Worm (Caenorhabditis elegans): ENCODE data around the gene ekl-6.

Gene ekl-6

DNA sequence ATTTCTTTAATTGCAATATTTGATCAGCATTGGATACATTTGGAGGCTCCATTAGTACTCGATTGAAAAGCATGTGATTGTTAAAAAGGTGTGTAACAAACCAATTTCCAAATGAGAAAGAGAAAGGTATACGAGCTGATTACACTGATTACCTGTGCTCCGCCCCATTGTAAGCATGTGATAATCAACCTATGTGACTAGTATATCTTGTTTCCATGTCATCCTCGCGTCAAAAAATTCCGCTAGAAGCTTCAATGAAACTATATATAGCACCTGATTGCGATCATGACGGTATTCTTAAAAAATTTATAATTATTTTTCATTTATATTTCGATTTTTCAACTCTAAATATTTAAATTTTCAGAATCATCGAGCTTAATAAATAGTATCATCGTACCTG, 33.7 kb upstream of the ekl-6 start, which contains the start of gene M04D8.4:
Gene M04D8.4, minus strand, starts transcription at position 101 of the 400 bp plus-strand sequence.
- TF ChIP-seq elt-1 (tag; optimal IDR thresholded peaks at IDR 0.05; ENCODE audit: borderline replicate concordance, insufficient read depth) (no peak), unc-120 (tag; optimal IDR thresholded peaks at IDR 0.05; ENCODE audit: poor library complexity, severe bottlenecking) (no peak), nhr-76 (tag; optimal IDR thresholded peaks at IDR 0.05) (no peak), nhr-237 (tag; optimal IDR thresholded peaks at IDR 0.05) (no peak), ztf-11 (tag; optimal IDR thresholded peaks at IDR 0.05) (no peak), ham-2 (GFP tag; optimal IDR thresholded peaks at IDR 0.05) (no peak), blmp-1 (tag; optimal IDR thresholded peaks at IDR 0.05) (no peak), lin-32 (GFP tag; optimal IDR thresholded peaks at IDR 0.05) (no peak), nhr-12 (tag; optimal IDR thresholded peaks at IDR 0.05) (no peak), mls-2 (tag; optimal IDR thresholded peaks at IDR 0.05) (no peak), unc-62 (GFP tag; optimal IDR thresholded peaks at IDR 0.05) (no peak), hlh-1 (tag; optimal IDR thresholded peaks at IDR 0.05) (no peak), drap-1 (GFP tag; optimal IDR thresholded peaks at IDR 0.05) (no peak), ceh-43 (GFP tag; optimal IDR thresholded peaks at IDR 0.05) (no peak), nhr-2 (tag; optimal IDR thresholded peaks at IDR 0.05) (no peak), zip-8 (tag; optimal IDR thresholded peaks at IDR 0.05) (no peak), ceh-39 (tag; optimal IDR thresholded peaks at IDR 0.05) (no peak), snpc-4 (tag; optimal IDR thresholded peaks at IDR 0.05) (no peak)

- TF ChIP-seq hlh-1 (tag; optimal IDR thresholded peaks at IDR 0.05), result no peak
- TF ChIP-seq unc-62 (GFP tag; optimal IDR thresholded peaks at IDR 0.05), result no peak
- no peak for TF ChIP-seq nhr-2 (tag; optimal IDR thresholded peaks at IDR 0.05)
- TF ChIP-seq unc-120 (tag; optimal IDR thresholded peaks at IDR 0.05; ENCODE audit: poor library complexity, severe bottlenecking), result no peak
- TF ChIP-seq sem-2 (GFP tag; optimal IDR thresholded peaks at IDR 0.05), result no peak
- no peak for TF ChIP-seq pha-4 (tag; optimal IDR thresholded peaks at IDR 0.05)
- no peak for TF ChIP-seq elt-3 (tag; optimal IDR thresholded peaks at IDR 0.05)
- TF ChIP-seq lsy-2 (tag; optimal IDR thresholded peaks at IDR 0.05), result no peak
- no peak for TF ChIP-seq lin-13 (tag; optimal IDR thresholded peaks at IDR 0.05)
- TF ChIP-seq mab-5 (tag; optimal IDR thresholded peaks at IDR 0.05), result no peak
- TF ChIP-seq drap-1 (GFP tag; optimal IDR thresholded peaks at IDR 0.05), result no peak
- no peak for TF ChIP-seq ceh-83 (GFP tag; optimal IDR thresholded peaks at IDR 0.05)
- no peak for TF ChIP-seq nhr-76 (tag; optimal IDR thresholded peaks at IDR 0.05)
Observed at ce11 chrIII:10033213-10033612, 31.0 kb upstream of the ekl-6 start, which contains the start of gene M04D8.5. M04D8.5 (minus strand) TSS chrIII:10033313.

DNA sequence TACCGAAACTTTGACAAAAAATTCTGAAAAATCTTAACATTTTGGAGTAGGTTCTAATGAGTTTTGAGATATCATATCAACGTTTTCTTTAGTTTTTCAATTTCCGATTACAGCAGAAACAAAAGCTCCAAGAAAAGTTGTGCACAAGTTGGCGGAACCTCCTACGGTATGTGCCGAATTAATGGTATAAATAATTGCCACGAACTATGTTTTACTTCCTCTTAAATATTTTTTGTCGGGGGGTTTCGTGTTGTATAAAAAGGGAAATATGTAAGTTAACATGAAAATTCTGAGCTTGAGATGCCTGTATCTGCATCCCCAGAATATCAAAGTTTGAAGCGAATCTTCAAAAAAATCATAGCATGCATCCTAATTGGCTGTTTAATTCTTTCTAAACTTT, 30.3 kb upstream of the ekl-6 start, which contains the start of gene M04D8.8:
Gene M04D8.8, plus strand, starts transcription at position 301 of the 400 bp plus-strand sequence.
- TF ChIP-seq drap-1 (GFP tag; optimal IDR thresholded peaks at IDR 0.05) (no peak), unc-39 (tag; optimal IDR thresholded peaks at IDR 0.05) (no peak)

ce11 chrIII:10035783-10036182, 28.4 kb upstream of the ekl-6 start, which contains the start of gene xbx-3:
xbx-3 (plus strand) TSS chrIII:10035945.
- TF ChIP-seq nhr-237 (tag; optimal IDR thresholded peaks at IDR 0.05), result no peak
- TF ChIP-seq lin-32 (GFP tag; optimal IDR thresholded peaks at IDR 0.05), result no peak
- no peak for TF ChIP-seq snpc-4 (tag; optimal IDR thresholded peaks at IDR 0.05)
- no peak for TF ChIP-seq hlh-1 (tag; optimal IDR thresholded peaks at IDR 0.05)
- TF ChIP-seq mab-5 (tag; optimal IDR thresholded peaks at IDR 0.05), result no peak
- no peak for TF ChIP-seq lin-13 (tag; optimal IDR thresholded peaks at IDR 0.05)
- no peak for TF ChIP-seq mls-2 (tag; optimal IDR thresholded peaks at IDR 0.05)
- TF ChIP-seq sem-2 (GFP tag; optimal IDR thresholded peaks at IDR 0.05), result no peak
- no peak for TF ChIP-seq M03D4.4 (tag; optimal IDR thresholded peaks at IDR 0.05)

ce11 chrIII:10037150-10037549, 27.1 kb upstream of the ekl-6 start, which contains the start of gene M04D8.7:
M04D8.7 (plus strand) TSS chrIII:10037450.
- no peak for TF ChIP-seq unc-39 (tag; optimal IDR thresholded peaks at IDR 0.05)
- TF ChIP-seq nhr-12 (tag; optimal IDR thresholded peaks at IDR 0.05), result no peak
- no peak for TF ChIP-seq mab-5 (tag; optimal IDR thresholded peaks at IDR 0.05)
- no peak for TF ChIP-seq sem-2 (GFP tag; optimal IDR thresholded peaks at IDR 0.05)

DNA sequence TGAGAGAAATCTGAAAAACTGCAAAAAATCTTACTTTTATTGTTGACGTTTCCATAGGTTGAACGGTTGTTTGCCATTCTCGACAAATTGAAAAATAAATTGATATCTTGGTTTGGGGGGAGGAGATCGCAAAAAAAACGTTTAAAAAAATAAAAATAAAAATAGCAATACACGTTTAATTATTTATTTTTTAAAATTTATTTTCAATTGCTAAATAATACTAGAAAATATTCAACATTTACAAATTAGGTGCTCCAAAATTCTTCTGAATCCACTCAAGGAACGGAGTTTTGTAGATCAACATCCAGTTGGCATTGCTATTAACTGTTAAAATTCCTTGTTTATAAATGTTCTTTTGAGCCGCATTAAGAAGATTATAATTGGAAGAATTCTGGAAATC, 24.2 kb upstream of the ekl-6 start, which contains the start of gene T16G12.7:
Gene T16G12.7, minus strand, starts transcription at position 101 of the 400 bp plus-strand sequence.
- TF ChIP-seq cnd-1 (tag; optimal IDR thresholded peaks at IDR 0.05) (no peak), unc-39 (tag; optimal IDR thresholded peaks at IDR 0.05) (no peak), bed-3 (GFP tag; optimal IDR thresholded peaks at IDR 0.05) (no peak), sptf-1 (tag; optimal IDR thresholded peaks at IDR 0.05) (no peak), ztf-11 (tag; optimal IDR thresholded peaks at IDR 0.05) (no peak), zip-8 (tag; optimal IDR thresholded peaks at IDR 0.05) (no peak)

Measured in whole organism, mixed stage, embryonic.